Fruit fly (Drosophila melanogaster) whole organism, embryonic: ENCODE results near the gene sordd2.

Experiments
- Atf6 ChIP-seq: fragments of 200-800 bp; sonication (Bioruptor generic); IDR thresholded peaks from 2 replicates; pipeline ENCODE4 v1.3.6; 2022; ENCODE audit warnings: missing biosample characterization, missing genetic modification characterization
- CG14710 ChIP-seq: fragments of 200-800 bp; sonication (Bioruptor generic); optimal IDR thresholded peaks from 3 replicates; lab custom pipeline; 2019; ENCODE audit warnings: missing biosample characterization, mild to moderate bottlenecking, missing genetic modification characterization, moderate library complexity
- CG15696 ChIP-seq: fragments of 200-800 bp; sonication (Bioruptor generic); optimal IDR thresholded peaks from 2 replicates; lab custom pipeline; 2019; ENCODE audit warnings: missing biosample characterization, mild to moderate bottlenecking, missing genetic modification characterization, moderate library complexity
- CG16813 ChIP-seq: fragments of 200-800 bp; sonication (Bioruptor generic); IDR thresholded peaks from 3 replicates; pipeline ENCODE4 v1.3.6; 2022; ENCODE audit warnings: missing biosample characterization, missing genetic modification characterization; ENCODE audit not compliant: partially characterized antibody
- CG16815 ChIP-seq: fragments of 200-800 bp; sonication (Bioruptor generic); optimal IDR thresholded peaks from 3 replicates; lab custom pipeline; 2017; ENCODE audit warnings: missing biosample characterization, mild to moderate bottlenecking, missing genetic modification characterization
- CG1832 ChIP-seq: fragments of 200-800 bp; sonication (Bioruptor generic); optimal IDR thresholded peaks from 2 replicates; lab custom pipeline; 2017; ENCODE audit warnings: missing biosample characterization, mild to moderate bottlenecking, missing genetic modification characterization, inconsistent platforms
- CG2199 ChIP-seq: fragments of 200-800 bp; sonication (Bioruptor generic); IDR thresholded peaks from 3 replicates; pipeline ENCODE4 v1.3.6; 2022; ENCODE audit warnings: missing biosample characterization, missing genetic modification characterization
- CG2712 ChIP-seq: fragments of 200-800 bp; optimal IDR thresholded peaks from 3 replicates; lab custom pipeline; 2019; ENCODE audit warnings: missing biosample characterization, mild to moderate bottlenecking, missing genetic modification characterization, moderate library complexity
- CG4424 ChIP-seq: fragments of 200-800 bp; sonication (Bioruptor generic); optimal IDR thresholded peaks from 3 replicates; lab custom pipeline; 2016; ENCODE audit warnings: missing biosample characterization, missing genetic modification characterization
- CG5180 ChIP-seq: fragments of 200-800 bp; sonication (Bioruptor generic); optimal IDR thresholded peaks from 3 replicates; lab custom pipeline; 2017; ENCODE audit warnings: missing biosample characterization, missing genetic modification characterization, mild to moderate bottlenecking, moderate library complexity, missing genetic modification reagents
- CG6791 ChIP-seq: fragments of 200-800 bp; sonication (Bioruptor generic); IDR thresholded peaks from 3 replicates; pipeline ENCODE4 v1.3.6; 2022; ENCODE audit warnings: missing biosample characterization, missing genetic modification characterization; ENCODE audit not compliant: partially characterized antibody
- CG8359 ChIP-seq: fragments of 200-800 bp; sonication (Bioruptor generic); optimal IDR thresholded peaks from 2 replicates; lab custom pipeline; 2017; ENCODE audit warnings: missing biosample characterization, mild to moderate bottlenecking, missing genetic modification characterization, borderline replicate concordance
- CG8924 ChIP-seq: fragments of 200-800 bp; optimal IDR thresholded peaks from 3 replicates; lab custom pipeline; 2019; ENCODE audit warnings: missing biosample characterization, mild to moderate bottlenecking, missing genetic modification characterization, moderate library complexity
- Camta ChIP-seq: fragments of 200-800 bp; sonication (Bioruptor generic); optimal IDR thresholded peaks from 2 replicates; lab custom pipeline; 2016; ENCODE audit warnings: missing biosample characterization, missing genetic modification characterization
- D ChIP-seq, 2 experiments: fragments of 200-800 bp in 1 of 2; fragments of >200 bp in 1 of 2; sonication (Bioruptor generic) in 1 of 2; optimal IDR thresholded peaks; 2 replicates in 1 of 2; 3 replicates in 1 of 2; lab custom pipeline; 2017; ENCODE audit warnings: mild to moderate bottlenecking in 1 of 2, missing biosample characterization in 1 of 2, missing genetic modification characterization in 1 of 2, missing genetic modification reagents in 1 of 2
- D19A ChIP-seq: fragments of 200-800 bp; optimal IDR thresholded peaks from 3 replicates; lab custom pipeline; 2019; ENCODE audit warnings: missing biosample characterization, mild to moderate bottlenecking, missing genetic modification characterization, moderate library complexity
- D19B ChIP-seq: fragments of 200-800 bp; sonication (Bioruptor generic); optimal IDR thresholded peaks from 2 replicates; lab custom pipeline; 2017; ENCODE audit warnings: missing biosample characterization, mild to moderate bottlenecking, missing genetic modification characterization
- H2.0 ChIP-seq: fragments of 200-800 bp; sonication (Bioruptor generic); IDR thresholded peaks from 2 replicates; pipeline ENCODE4 v1.3.6; 2022; ENCODE audit warnings: missing biosample characterization, missing genetic modification characterization
- HLH54F ChIP-seq: fragments of 200-800 bp; sonication (Bioruptor generic); optimal IDR thresholded peaks from 3 replicates; lab custom pipeline; 2016; ENCODE audit warnings: missing biosample characterization, missing genetic modification characterization
- Kr ChIP-seq: fragments of 200-800 bp; sonication (Bioruptor generic); optimal IDR thresholded peaks from 2 replicates; lab custom pipeline; 2017; ENCODE audit warnings: missing biosample characterization, mild to moderate bottlenecking, missing genetic modification characterization
- Opbp ChIP-seq: fragments of 200-800 bp; sonication (Bioruptor generic); IDR thresholded peaks from 3 replicates; pipeline ENCODE4 v1.3.6; 2022; ENCODE audit warnings: missing biosample characterization, missing genetic modification characterization; ENCODE audit not compliant: partially characterized antibody
- ap ChIP-seq: fragments of 200-800 bp; sonication (Bioruptor generic); IDR thresholded peaks from 2 replicates; pipeline ENCODE4 v1.3.6; 2022; ENCODE audit warnings: missing biosample characterization, missing genetic modification characterization
- bbx ChIP-seq: fragments of 200-800 bp; sonication (Bioruptor generic); IDR thresholded peaks from 2 replicates; pipeline ENCODE4 v1.3.6; 2022; ENCODE audit warnings: missing biosample characterization, missing genetic modification characterization; ENCODE audit not compliant: partially characterized antibody
- gsb ChIP-seq: fragments of 200-800 bp; sonication (Bioruptor generic); IDR thresholded peaks from 2 replicates; pipeline ENCODE4 v1.3.6; 2022; ENCODE audit warnings: missing biosample characterization, missing genetic modification characterization
- insv ChIP-seq, 2 experiments: fragments of 200-800 bp; sonication (Bioruptor generic); optimal IDR thresholded peaks; 3 replicates each; lab custom pipeline; 2016 to 2018; ENCODE audit warnings: missing biosample characterization in 2 of 2, missing genetic modification characterization in 2 of 2
- jumu ChIP-seq: fragments of 200-800 bp; sonication (Bioruptor generic); optimal IDR thresholded peaks from 3 replicates; lab custom pipeline; 2016; ENCODE audit warnings: missing biosample characterization, missing genetic modification characterization
- lola ChIP-seq, 3 experiments: fragments of >200 bp in 2 of 3; fragments of 200-800 bp in 1 of 3; sonication (Bioruptor generic) in 1 of 3; optimal IDR thresholded peaks; 2 replicates each; lab custom pipeline; 2017 to 2019; ENCODE audit warnings: missing biosample characterization in 3 of 3, missing genetic modification characterization in 3 of 3, mild to moderate bottlenecking in 1 of 3, moderate library complexity in 1 of 3
- nerfin-1 ChIP-seq: fragments of 200-800 bp; sonication (Bioruptor generic); optimal IDR thresholded peaks from 3 replicates; lab custom pipeline; 2019; ENCODE audit warnings: missing biosample characterization, mild to moderate bottlenecking, missing genetic modification characterization, moderate library complexity
- p53 ChIP-seq: fragments of 200-800 bp; sonication (Bioruptor generic); optimal IDR thresholded peaks from 2 replicates; lab custom pipeline; 2016; ENCODE audit warnings: missing biosample characterization, missing genetic modification characterization
- pan ChIP-seq, 4 experiments: fragments of >200 bp in 3 of 4; fragments of 200-800 bp in 1 of 4; sonication (Bioruptor generic) in 1 of 4; optimal IDR thresholded peaks in 3 of 4; IDR thresholded peaks in 1 of 4; 2 replicates each; pipeline versions ENCODE4 v1.3.6 to Lab custom; 2017 to 2022; ENCODE audit warnings: missing biosample characterization in 2 of 4, missing genetic modification characterization in 2 of 4, mixed read lengths in 1 of 4
- pfk ChIP-seq: fragments of 200-800 bp; sonication (Bioruptor generic); optimal IDR thresholded peaks from 2 replicates; lab custom pipeline; 2018; ENCODE audit warnings: missing biosample characterization, mild to moderate bottlenecking, missing genetic modification characterization, moderate library complexity
- pita ChIP-seq: fragments of 200-800 bp; sonication (Bioruptor generic); optimal IDR thresholded peaks from 2 replicates; lab custom pipeline; 2017; ENCODE audit warnings: missing biosample characterization, mild to moderate bottlenecking, missing genetic modification characterization
- pros ChIP-seq: fragments of 200-800 bp; sonication (Bioruptor generic); optimal IDR thresholded peaks from 3 replicates; lab custom pipeline; 2019; ENCODE audit warnings: missing biosample characterization, mild to moderate bottlenecking, missing genetic modification characterization, moderate library complexity
- sd ChIP-seq: fragments of 200-800 bp; sonication (Bioruptor generic); optimal IDR thresholded peaks from 3 replicates; lab custom pipeline; 2018; ENCODE audit warnings: missing biosample characterization, mild to moderate bottlenecking, missing genetic modification characterization, moderate library complexity
- sens ChIP-seq: fragments of 200-800 bp; sonication (Bioruptor generic); peaks from one replicate; lab custom pipeline; 2016; ENCODE audit warnings: missing biosample characterization, missing genetic modification characterization
- stc ChIP-seq: fragments of 200-800 bp; sonication (Bioruptor generic); IDR thresholded peaks from 2 replicates; pipeline ENCODE4 v1.3.6; 2022; ENCODE audit warnings: missing biosample characterization, missing genetic modification characterization
- unpg ChIP-seq: fragments of 200-800 bp; sonication (Bioruptor generic); optimal IDR thresholded peaks from 3 replicates; lab custom pipeline; 2018; ENCODE audit warnings: missing biosample characterization, mild to moderate bottlenecking, missing genetic modification characterization, moderate library complexity

sordd2 gene

dm6 chrX:15818608-15819184 lies 19.7 kb upstream of the sordd2 start (continued):
- TF ChIP-seq CG14710 (tag; lab: Kevin White, UChicago): peak; percentile 38
- peak in 1 of 2 experiments; percentile 50 for TF ChIP-seq pan (optimal IDR thresholded peaks at IDR 0.05; lab: Kevin White, UChicago)
- peak in 1 of 2 experiments; percentile 14 for TF ChIP-seq pan (GFP tag; optimal IDR thresholded peaks at IDR 0.05 in 1 of 2, IDR thresholded peaks at IDR 0.05 in 1 of 2)
- 0 out of 2 replicates have a peak, but pooled peaks have one; percentile 21 for TF ChIP-seq ap (GFP tag; lab: Robert Waterston, UW)
- TF ChIP-seq D19B (GFP tag; lab: Kevin White, UChicago): peak; percentile 90
- TF ChIP-seq unpg: no peak
- TF ChIP-seq HLH54F: peak; percentile 1
- peak in 1 of 3 experiments; percentile 43 for TF ChIP-seq lola (GFP tag; optimal IDR thresholded peaks at IDR 0.05; lab: Kevin White, UChicago)
- TF ChIP-seq CG16815: peak; percentile 1
- TF ChIP-seq CG2712 (tag; lab: Kevin White, UChicago): peak; percentile 57
- TF ChIP-seq stc (GFP tag; lab: Robert Waterston, UW): peak; percentile 53; the same call in 1 of the 2 replicates
- no peak for TF ChIP-seq p53 (GFP tag; lab: Kevin White, UChicago)
- TF ChIP-seq Camta (GFP tag; lab: Kevin White, UChicago): peak; percentile 11
- TF ChIP-seq CG8924 (tag; lab: Kevin White, UChicago): no peak
- TF ChIP-seq Kr (GFP tag; lab: Kevin White, UChicago): peak; percentile 70
- peak; percentile 8 for TF ChIP-seq jumu (GFP tag; lab: Kevin White, UChicago)
- peak; percentile 41 for TF ChIP-seq pros (GFP tag; lab: Kevin White, UChicago)

- TF ChIP-seq CG6791 (GFP tag; lab: Robert Waterston, UW) (peak; percentile 62; the same call in 1 of the 3 replicates), pita (GFP tag; lab: Kevin White, UChicago) (no peak), bbx (peak; percentile 46; the same call in 1 of the 2 replicates), H2.0 (GFP tag; lab: Robert Waterston, UW) (no peak), CG4424 (no peak), gsb (GFP tag; lab: Robert Waterston, UW) (no peak), Opbp (peak; percentile 37; the same call in 2 of the 3 replicates), CG8359 (GFP tag; lab: Kevin White, UChicago) (no peak), sens (peak; percentile 33), pfk (GFP tag; lab: Kevin White, UChicago) (peak; percentile 40), nerfin-1 (tag; lab: Kevin White, UChicago) (peak; percentile 90), CG16813 (0 out of 3 replicates have a peak, but pooled peaks have one; percentile 25), insv (GFP tag; optimal IDR thresholded peaks at IDR 0.05; lab: Kevin White, UChicago) (peak in 1 of 2 experiments; percentile 30), CG15696 (tag; lab: Kevin White, UChicago) (peak; percentile 25), D19A (peak; percentile 5), CG5180 (GFP tag; lab: Kevin White, UChicago) (peak; percentile 10), pros (GFP tag; lab: Kevin White, UChicago) (peak; percentile 56), CG1832 (GFP tag; lab: Kevin White, UChicago) (no peak), CG2199 (GFP tag; lab: Robert Waterston, UW) (peak; percentile 96; the same call in 2 of the 3 replicates), Atf6 (GFP tag; lab: Robert Waterston, UW) (no peak), sd (peak; percentile 89), D (optimal IDR thresholded peaks at IDR 0.05; lab: Kevin White, UChicago) (peak; percentile 28), D (GFP tag; optimal IDR thresholded peaks at IDR 0.05; lab: Kevin White, UChicago) (no peak)
- TF ChIP-seq, all 482 proteins: peak for 15
Measured at dm6 chrX:15817823-15818222, 18.9 kb upstream of the sordd2 start.
